Fruit fly (Drosophila melanogaster): ENCODE data around the gene CG1998.

DNA sequence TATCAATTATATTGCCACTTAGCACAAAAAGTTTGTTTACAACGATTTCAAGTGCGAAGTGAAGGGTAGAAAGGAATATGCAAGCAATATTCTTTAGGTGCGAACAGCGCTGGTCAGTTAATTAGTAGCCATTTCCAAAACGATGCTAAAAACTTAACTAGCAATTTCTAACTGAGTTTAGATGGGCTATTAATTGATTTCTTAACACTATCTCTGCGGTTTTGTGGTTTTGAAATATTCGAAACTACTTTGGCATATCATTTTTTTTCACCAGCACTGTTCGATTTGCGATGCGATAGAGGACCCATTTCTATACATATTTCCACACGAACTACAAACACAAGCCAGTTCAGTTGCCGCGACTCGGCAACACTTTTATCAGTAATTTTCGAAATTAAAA lies 36.4 kb downstream of the CG1998 start:
- TF ChIP-seq CTCF (optimal IDR thresholded peaks at IDR 0.05) (no peak), CG8478 (optimal IDR thresholded peaks at IDR 0.05) (no peak)

All from S2 (cell line).